Worm (Caenorhabditis elegans) whole organism, L4 larva: Measurements from ENCODE around the gene clec-57.
A peak's percentile ranks its signal among the peaks of the same experiment; 100 is the strongest.

Source experiments
- ama-1 ChIP-seq: fragments of 150-350 bp; optimal IDR thresholded peaks from 2 replicates; lab custom pipeline; 2014; ENCODE audit warnings: inconsistent platforms, mixed read lengths
- attf-4 ChIP-seq: sonication (generic microtip); optimal IDR thresholded peaks from 3 replicates; lab custom pipeline; 2017; ENCODE audit warnings: missing biosample characterization, missing genetic modification characterization
- dpl-1 ChIP-seq: fragments of 150-350 bp; optimal IDR thresholded peaks from 2 replicates; lab custom pipeline; 2014; ENCODE audit warnings: missing biosample characterization, missing genetic modification reagents, missing genetic modification characterization
- lsy-2 ChIP-seq, 2 experiments: fragments of 150-350 bp in 1 of 2; sonication (generic microtip) in 1 of 2; optimal IDR thresholded peaks; 2 replicates each; lab custom pipeline; 2014 to 2017; ENCODE audit warnings: missing biosample characterization in 2 of 2, missing genetic modification characterization in 2 of 2
- nhr-11 ChIP-seq: fragments of 150-350 bp; optimal IDR thresholded peaks from 2 replicates; lab custom pipeline; 2014; ENCODE audit warnings: missing biosample characterization, missing genetic modification characterization
- pha-4 ChIP-seq, 2 experiments: fragments of 150-350 bp in 1 of 2; fragments of 200-800 bp in 1 of 2; sonication (Bioruptor generic) in 1 of 2; IDR thresholded peaks in 1 of 2; optimal IDR thresholded peaks in 1 of 2; 2 replicates each; pipeline versions ENCODE4 v1.3.6 to Lab custom; 2014 to 2022; ENCODE audit warnings: missing genetic modification characterization in 2 of 2, missing genetic modification reagents in 2 of 2, missing biosample characterization in 1 of 2, missing compliant biosample characterization in 1 of 2
- tag-97 ChIP-seq: fragments of 200-800 bp; sonication (Bioruptor generic); IDR thresholded peaks from 2 replicates; pipeline ENCODE4 v1.3.6; 2022; ENCODE audit warnings: missing genetic modification characterization, missing compliant biosample characterization
- unc-39 ChIP-seq: sonication (generic microtip); optimal IDR thresholded peaks from 2 replicates; lab custom pipeline; 2017; ENCODE audit warnings: missing biosample characterization, missing genetic modification characterization
- unc-62 ChIP-seq, 3 experiments: fragments of 150-350 bp in 1 of 3; sonication (generic microtip); optimal IDR thresholded peaks in 2 of 3; peaks in 1 of 3; 1 replicate in 1 of 3; 2 replicates in 2 of 3; lab custom pipeline; 2014 to 2017; ENCODE audit warnings: missing biosample characterization in 3 of 3, missing genetic modification characterization in 3 of 3, missing genetic modification reagents in 3 of 3, missing genotype in 1 of 3

DNA sequence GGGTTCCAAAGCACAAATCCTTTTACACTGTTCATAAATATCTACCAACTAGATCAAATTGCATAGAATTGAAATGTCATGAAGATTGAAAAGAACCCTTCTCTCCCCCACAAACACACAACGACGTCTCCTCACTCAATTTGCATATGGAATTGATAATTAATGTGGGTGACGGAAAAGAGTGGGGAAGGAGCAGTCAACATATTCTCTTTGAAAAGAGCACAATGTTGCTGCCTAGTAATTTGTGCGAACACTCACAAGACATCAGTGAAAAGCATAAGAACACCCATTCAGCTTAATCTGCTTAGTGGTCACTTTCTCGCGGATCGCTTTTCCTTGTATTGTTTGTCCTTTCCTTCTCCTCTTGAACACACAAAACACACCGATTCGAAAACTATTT lies 27.4 kb downstream of the clec-57 start:
- TF ChIP-seq unc-39 (tag; lab: Kevin White, UChicago) (no peak), ama-1 (lab: Kevin White, UChicago) (no peak), nhr-11 (tag; lab: Kevin White, UChicago) (no peak), tag-97 (no peak), lsy-2 (tag; optimal IDR thresholded peaks at IDR 0.05; lab: Kevin White, UChicago) (no peak), attf-4 (no peak), unc-62 (GFP tag; optimal IDR thresholded peaks at IDR 0.05 in 1 of 2; lab: Kevin White, UChicago) (peak in 1 of 2 experiments; percentile 58), unc-62 (tag; optimal IDR thresholded peaks at IDR 0.05; lab: Kevin White, UChicago) (no peak), dpl-1 (GFP tag; lab: Kevin White, UChicago) (no peak), pha-4 (GFP tag; IDR thresholded peaks at IDR 0.05; lab: Robert Waterston, UW) (no peak), pha-4 (tag; optimal IDR thresholded peaks at IDR 0.05; lab: Kevin White, UChicago) (no peak)
